Worm (Caenorhabditis elegans) whole organism, L2 larva: ENCODE data around the gene agt-1.

Source experiments
- F13H6.1 ChIP-seq: sonication (generic microtip); optimal IDR thresholded peaks from 2 replicates; lab custom pipeline; 2016; ENCODE audit warnings: missing genetic modification characterization, missing compliant biosample characterization
- aly-2 ChIP-seq: fragments of 150-350 bp; optimal IDR thresholded peaks from 2 replicates; lab custom pipeline; 2014; ENCODE audit warnings: missing biosample characterization, missing genetic modification characterization
- ama-1 ChIP-seq: fragments of 150-350 bp; optimal IDR thresholded peaks from 2 replicates; lab custom pipeline; 2018; ENCODE audit warnings: inconsistent platforms
- ceh-16 ChIP-seq: fragments of 150-350 bp; optimal IDR thresholded peaks from 2 replicates; lab custom pipeline; 2014; ENCODE audit warnings: missing biosample characterization, missing genetic modification characterization
- egl-27 ChIP-seq: sonication (generic microtip); optimal IDR thresholded peaks from 3 replicates; lab custom pipeline; 2017; ENCODE audit warnings: missing biosample characterization, missing genetic modification reagents, missing genetic modification characterization
- fos-1 ChIP-seq: fragments of 150-350 bp; optimal IDR thresholded peaks from 2 replicates; lab custom pipeline; 2014; ENCODE audit warnings: missing biosample characterization, missing genetic modification characterization
- gmeb-1 ChIP-seq: fragments of 150-350 bp; optimal IDR thresholded peaks from 2 replicates; lab custom pipeline; 2014; ENCODE audit warnings: missing biosample characterization, missing genetic modification characterization
- lin-11 ChIP-seq: fragments of 150-350 bp; sonication (generic microtip); optimal IDR thresholded peaks from 2 replicates; lab custom pipeline; 2014; ENCODE audit warnings: missing biosample characterization, missing genetic modification characterization, inconsistent platforms, mixed read lengths
- nhr-237 ChIP-seq: fragments of 150-350 bp; optimal IDR thresholded peaks from 2 replicates; lab custom pipeline; 2014; ENCODE audit warnings: missing biosample characterization, missing genetic modification characterization
- snpc-4 ChIP-seq: fragments of 150-350 bp; optimal IDR thresholded peaks from 2 replicates; lab custom pipeline; 2014; ENCODE audit warnings: missing biosample characterization, missing genetic modification characterization
- unc-39 ChIP-seq: fragments of 150-350 bp; optimal IDR thresholded peaks from 2 replicates; lab custom pipeline; 2014; ENCODE audit warnings: missing biosample characterization, missing genetic modification characterization
- ztf-1 ChIP-seq: fragments of 200-800 bp; sonication (Bioruptor generic); conservative IDR thresholded peaks from 2 replicates; pipeline ENCODE4 v1.3.6; 2022; ENCODE audit warnings: missing genetic modification characterization, missing compliant biosample characterization
- ztf-11 ChIP-seq: sonication (generic microtip); optimal IDR thresholded peaks from 2 replicates; lab custom pipeline; 2017; ENCODE audit warnings: missing biosample characterization, missing genetic modification characterization
- ztf-4 ChIP-seq: fragments of 150-350 bp; optimal IDR thresholded peaks from 2 replicates; lab custom pipeline; 2014; ENCODE audit warnings: missing biosample characterization, missing genetic modification characterization

- TF ChIP-seq nhr-237 (no peak), aly-2 (no peak), unc-39 (no peak), fos-1 (tag; lab: Kevin White, UChicago) (no peak), ztf-4 (tag; lab: Kevin White, UChicago) (no peak), lin-11 (no peak), egl-27 (tag; lab: Kevin White, UChicago) (no peak), ama-1 (no peak), ztf-11 (tag; lab: Kevin White, UChicago) (no peak), ztf-1 (GFP tag; lab: Robert Waterston, UW) (no peak), gmeb-1 (tag; lab: Kevin White, UChicago) (no peak), F13H6.1 (no peak), ceh-16 (no peak), snpc-4 (tag; lab: Kevin White, UChicago) (no peak)
Measured at ce11 chrIV:13364869-13365268, 4.3 kb downstream of the agt-1 start, which contains the start of gene srsx-25.
